Fruit fly (Drosophila melanogaster): ENCODE data around the gene Apoltp.

Gene Apoltp

DNA sequence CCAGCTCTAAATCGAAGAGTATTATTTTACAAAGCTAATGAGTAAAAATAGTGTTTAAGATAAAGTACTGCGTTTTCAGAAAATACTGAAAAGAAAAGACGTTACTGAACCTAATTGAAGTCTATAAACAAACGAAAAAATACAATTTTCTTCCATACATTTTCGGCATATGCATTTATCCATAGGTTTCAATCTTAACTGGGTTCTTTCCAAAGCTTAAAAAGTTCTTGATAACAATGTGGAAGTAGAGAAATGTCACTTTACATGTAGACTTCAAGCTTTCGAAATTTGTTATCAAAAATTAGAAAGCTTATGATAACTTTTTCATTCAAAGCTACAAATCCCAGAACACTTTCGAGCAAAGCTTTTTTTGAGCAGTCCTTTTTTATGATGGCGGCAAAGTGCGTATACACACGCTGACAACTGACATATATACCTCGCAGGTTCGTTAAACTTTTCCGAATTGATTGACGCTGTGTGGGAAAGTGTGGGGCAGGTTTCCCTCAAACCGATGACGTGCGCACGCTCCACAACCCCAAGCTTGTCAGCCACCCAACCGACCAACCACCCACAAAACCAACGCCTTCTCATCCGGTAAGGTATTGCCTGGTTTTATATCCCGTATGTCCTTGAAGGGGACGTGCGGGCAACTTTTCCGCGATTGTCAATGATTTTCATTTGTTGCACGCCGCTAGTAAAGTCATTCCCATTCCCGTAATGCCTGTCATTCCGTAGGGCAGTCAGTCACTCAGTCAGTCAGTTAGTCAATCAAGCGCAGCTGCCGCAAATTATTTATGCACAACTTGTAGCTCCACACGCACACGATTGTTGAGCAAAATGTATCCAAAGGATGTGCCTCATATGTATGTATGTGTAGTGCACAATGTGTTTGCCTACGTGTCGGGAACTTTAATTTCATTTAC lies 23.6 kb downstream of the Apoltp start:
- TF ChIP-seq ttk (optimal IDR thresholded peaks at IDR 0.05) (no peak), h (optimal IDR thresholded peaks at IDR 0.05) (no peak), Sin3A (optimal IDR thresholded peaks at IDR 0.05) (no peak), insv (optimal IDR thresholded peaks at IDR 0.05) (no peak), Myc (optimal IDR thresholded peaks at IDR 0.05) (no peak), psq (optimal IDR thresholded peaks at IDR 0.05) (no peak)

DNA sequence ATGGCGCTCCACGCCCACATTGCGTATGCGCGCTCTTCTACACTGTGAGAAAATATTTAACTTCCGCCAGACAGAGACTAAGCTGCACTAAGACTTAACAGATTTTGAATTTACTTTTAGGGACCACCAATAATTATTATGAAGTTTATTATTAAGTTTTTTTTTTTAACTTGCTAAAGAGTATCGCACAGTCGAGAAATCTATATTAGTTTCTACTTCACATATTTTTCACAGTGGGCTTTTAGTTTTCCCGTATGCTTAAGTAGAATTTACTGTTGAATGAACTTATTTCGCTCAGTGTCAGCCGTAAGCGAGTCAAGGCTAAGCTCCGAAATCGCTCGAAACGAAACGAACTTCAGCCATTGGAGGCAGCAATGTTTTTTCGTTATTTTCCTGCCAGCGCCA lies 26.5 kb downstream of the Apoltp start:
- TF ChIP-seq psq (optimal IDR thresholded peaks at IDR 0.05) (no peak), Myc (optimal IDR thresholded peaks at IDR 0.05) (no peak), insv (optimal IDR thresholded peaks at IDR 0.05) (no peak), ttk (optimal IDR thresholded peaks at IDR 0.05) (no peak)

DNA sequence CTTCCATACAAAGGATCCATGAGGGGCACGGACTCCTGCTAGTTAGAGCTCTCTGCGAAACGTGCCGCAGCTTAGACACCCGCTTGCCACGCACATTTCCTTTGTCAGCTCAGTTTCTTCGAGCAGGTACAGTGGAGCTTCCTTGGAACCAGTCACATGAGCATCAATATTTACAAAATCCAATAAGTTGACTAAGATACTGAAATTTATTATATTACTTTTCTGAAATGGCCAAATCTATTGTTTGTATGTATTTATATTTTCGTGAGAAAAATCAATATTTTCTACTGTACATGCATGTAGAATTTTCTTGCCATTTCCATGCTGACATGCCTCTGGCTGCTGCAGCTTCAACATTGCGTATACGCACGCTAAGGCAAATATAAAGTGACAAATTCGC lies 29.0 kb downstream of the Apoltp start:
- no peak for TF ChIP-seq insv (optimal IDR thresholded peaks at IDR 0.05)
- TF ChIP-seq h (optimal IDR thresholded peaks at IDR 0.05) = no peak
- TF ChIP-seq ttk (optimal IDR thresholded peaks at IDR 0.05) = no peak
- TF ChIP-seq Sin3A (optimal IDR thresholded peaks at IDR 0.05) = no peak
- no peak for TF ChIP-seq Myc (optimal IDR thresholded peaks at IDR 0.05)
- no peak for TF ChIP-seq psq (optimal IDR thresholded peaks at IDR 0.05)

DNA sequence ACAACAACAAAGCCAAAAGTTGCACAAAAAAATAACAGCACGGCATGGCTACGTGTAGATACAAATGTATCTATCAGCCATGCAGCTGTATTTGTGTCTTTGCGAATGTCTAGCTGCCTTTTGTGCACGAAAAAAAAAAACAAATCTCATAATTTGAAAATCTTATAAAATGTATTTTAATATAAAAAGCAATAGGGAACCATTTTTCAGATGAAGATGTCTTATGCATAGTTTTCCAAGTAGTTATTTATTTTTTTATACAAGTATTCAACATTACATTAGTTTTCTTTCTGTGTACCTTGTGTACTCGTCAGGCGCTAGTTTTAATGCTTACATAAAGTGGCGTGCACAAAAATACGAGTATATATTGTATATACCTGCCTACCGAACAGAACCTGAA lies 35.4 kb downstream of the Apoltp start:
- TF ChIP-seq Sin3A (optimal IDR thresholded peaks at IDR 0.05) (no peak), ttk (optimal IDR thresholded peaks at IDR 0.05) (no peak), Myc (optimal IDR thresholded peaks at IDR 0.05) (no peak), h (optimal IDR thresholded peaks at IDR 0.05) (no peak), insv (optimal IDR thresholded peaks at IDR 0.05) (no peak), psq (optimal IDR thresholded peaks at IDR 0.05) (no peak)

DNA sequence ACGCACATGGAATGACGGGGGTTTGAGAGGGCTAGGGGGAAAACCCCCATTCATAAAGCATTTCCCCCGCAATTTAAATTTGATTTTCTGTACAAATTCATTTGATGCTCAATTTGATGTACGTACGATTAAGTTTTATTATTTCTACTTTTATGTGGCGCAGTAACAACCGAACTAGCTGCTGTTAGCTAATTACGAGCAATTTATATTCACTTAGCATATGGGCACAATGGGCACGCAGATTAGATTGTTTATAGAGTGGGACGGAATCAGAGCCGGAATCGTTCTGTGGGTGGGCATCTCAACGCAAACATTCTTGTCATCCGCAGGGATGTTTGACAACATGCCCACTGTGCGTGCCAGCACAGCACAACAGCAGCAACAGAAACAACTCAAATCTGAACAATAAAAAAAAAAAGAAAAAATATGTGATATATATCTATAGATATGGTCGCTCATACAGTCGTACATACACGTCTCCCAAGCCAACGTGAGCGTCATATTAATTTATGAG lies 37.0 kb downstream of the Apoltp start:
- TF ChIP-seq ttk (optimal IDR thresholded peaks at IDR 0.05) (no peak), Myc (optimal IDR thresholded peaks at IDR 0.05) (no peak), h (optimal IDR thresholded peaks at IDR 0.05) (no peak), psq (optimal IDR thresholded peaks at IDR 0.05) (no peak), insv (optimal IDR thresholded peaks at IDR 0.05) (no peak), Sin3A (optimal IDR thresholded peaks at IDR 0.05) (no peak)

DNA sequence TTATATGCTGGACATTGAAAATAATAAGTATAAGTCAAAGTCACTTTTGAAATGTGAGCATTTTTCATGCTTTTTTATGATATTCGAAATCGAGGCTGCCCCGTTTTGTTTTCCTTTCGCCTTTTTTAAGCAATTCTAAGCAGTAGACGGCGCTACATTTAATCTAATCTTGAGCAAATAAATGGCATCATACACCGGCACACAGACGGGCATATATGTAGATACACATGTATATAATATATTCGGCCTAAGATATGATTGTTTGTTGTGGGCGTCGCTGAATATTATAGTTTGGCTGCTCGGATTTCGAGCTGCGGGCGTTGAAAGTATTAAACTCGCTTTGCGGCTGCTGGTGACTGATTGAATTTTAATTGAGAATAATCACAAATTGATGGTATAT lies 38.3 kb downstream of the Apoltp start:
- TF ChIP-seq psq (optimal IDR thresholded peaks at IDR 0.05) (no peak), ttk (optimal IDR thresholded peaks at IDR 0.05) (no peak), Myc (optimal IDR thresholded peaks at IDR 0.05) (no peak), h (optimal IDR thresholded peaks at IDR 0.05) (no peak)

DNA sequence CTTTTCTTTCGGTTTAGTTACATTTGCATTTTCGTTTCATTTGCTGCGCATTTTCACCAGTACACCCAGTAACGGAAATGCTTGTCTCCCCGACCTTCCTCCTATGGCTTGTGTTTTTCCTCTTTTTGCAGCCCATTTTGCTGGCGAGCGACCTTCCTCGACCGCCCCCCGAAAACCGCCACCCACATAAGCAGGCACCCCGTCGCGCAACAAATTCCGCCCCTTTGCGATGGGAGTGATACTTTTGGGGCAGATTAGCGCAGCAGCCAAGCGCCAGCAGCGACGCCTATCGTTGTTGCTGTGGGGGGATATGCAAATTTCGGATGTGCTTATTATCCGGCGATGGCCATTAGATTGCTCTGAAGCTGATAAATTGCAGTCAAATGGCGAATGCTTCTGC lies 39.3 kb downstream of the Apoltp start:
- TF ChIP-seq h (optimal IDR thresholded peaks at IDR 0.05) = no peak
- TF ChIP-seq insv (optimal IDR thresholded peaks at IDR 0.05) = no peak
- no peak for TF ChIP-seq Sin3A (optimal IDR thresholded peaks at IDR 0.05)
- no peak for TF ChIP-seq psq (optimal IDR thresholded peaks at IDR 0.05)
- TF ChIP-seq ttk (optimal IDR thresholded peaks at IDR 0.05) = no peak
- TF ChIP-seq Myc (optimal IDR thresholded peaks at IDR 0.05) = no peak

DNA sequence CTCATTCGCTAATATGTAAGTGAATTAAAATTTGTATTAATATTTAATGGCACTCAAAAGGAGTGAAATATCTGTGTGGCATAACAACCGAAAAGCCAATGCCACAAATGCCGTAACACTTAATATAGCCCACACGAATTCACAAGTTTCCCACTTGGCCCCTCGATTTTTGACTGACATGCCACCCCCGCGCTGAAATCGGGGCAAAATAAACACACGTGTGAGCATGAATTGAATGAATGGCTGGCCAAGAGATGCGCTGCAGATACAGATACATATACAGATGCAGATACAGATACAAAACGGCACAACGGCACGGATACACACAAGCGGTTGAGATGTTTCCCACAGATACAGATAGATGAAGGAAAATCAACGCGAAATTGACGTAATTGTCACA lies 43.1 kb downstream of the Apoltp start:
- TF ChIP-seq psq (optimal IDR thresholded peaks at IDR 0.05) (no peak), ttk (optimal IDR thresholded peaks at IDR 0.05) (no peak), h (optimal IDR thresholded peaks at IDR 0.05) (no peak), Myc (optimal IDR thresholded peaks at IDR 0.05) (no peak), insv (optimal IDR thresholded peaks at IDR 0.05) (no peak), Sin3A (optimal IDR thresholded peaks at IDR 0.05) (no peak)

DNA sequence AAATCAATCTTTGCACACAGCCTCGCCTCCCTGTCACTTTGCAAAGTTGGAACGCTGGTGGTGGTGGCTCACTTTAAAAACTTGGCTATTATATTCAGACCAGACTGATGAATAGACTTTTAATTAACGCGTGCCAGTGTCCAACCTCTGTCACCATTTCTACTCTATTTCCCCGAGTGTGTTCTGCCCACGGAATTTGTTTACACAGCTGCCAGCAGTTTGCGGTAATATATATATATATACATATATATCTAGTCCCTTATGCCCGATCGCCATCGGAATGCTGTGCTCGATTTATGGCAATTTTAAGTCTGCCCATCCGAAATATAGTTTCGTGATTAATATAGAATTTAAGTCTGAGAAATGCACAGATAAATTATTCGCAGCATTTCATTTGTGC lies 45.8 kb downstream of the Apoltp start:
- TF ChIP-seq insv (optimal IDR thresholded peaks at IDR 0.05) (no peak), psq (optimal IDR thresholded peaks at IDR 0.05) (no peak), h (optimal IDR thresholded peaks at IDR 0.05) (no peak), Sin3A (optimal IDR thresholded peaks at IDR 0.05) (no peak), Myc (optimal IDR thresholded peaks at IDR 0.05) (no peak), ttk (optimal IDR thresholded peaks at IDR 0.05) (no peak)

DNA sequence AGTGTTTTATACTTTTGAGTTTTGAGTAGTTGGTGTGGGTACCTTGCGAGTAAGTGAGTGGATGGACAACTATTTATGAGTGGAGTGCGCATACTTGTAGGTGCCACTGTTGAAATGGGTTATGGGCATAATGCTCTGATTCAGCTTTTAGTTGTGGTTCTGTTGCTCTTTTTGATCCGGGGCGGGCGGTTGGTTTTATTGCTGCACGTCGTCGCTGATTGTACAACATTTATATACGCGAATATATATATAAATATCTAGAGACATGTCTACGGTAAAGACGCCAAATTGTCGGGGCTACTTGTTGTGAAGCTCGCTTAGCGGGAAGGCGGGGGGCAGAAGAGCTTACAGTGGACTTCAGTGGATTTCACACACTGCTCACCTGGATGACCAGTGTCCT lies 50.1 kb downstream of the Apoltp start:
- TF ChIP-seq Myc (optimal IDR thresholded peaks at IDR 0.05) = no peak
- TF ChIP-seq Sin3A (optimal IDR thresholded peaks at IDR 0.05) = no peak
- TF ChIP-seq insv (optimal IDR thresholded peaks at IDR 0.05) = no peak
- no peak for TF ChIP-seq ttk (optimal IDR thresholded peaks at IDR 0.05)
- no peak for TF ChIP-seq psq (optimal IDR thresholded peaks at IDR 0.05)

DNA sequence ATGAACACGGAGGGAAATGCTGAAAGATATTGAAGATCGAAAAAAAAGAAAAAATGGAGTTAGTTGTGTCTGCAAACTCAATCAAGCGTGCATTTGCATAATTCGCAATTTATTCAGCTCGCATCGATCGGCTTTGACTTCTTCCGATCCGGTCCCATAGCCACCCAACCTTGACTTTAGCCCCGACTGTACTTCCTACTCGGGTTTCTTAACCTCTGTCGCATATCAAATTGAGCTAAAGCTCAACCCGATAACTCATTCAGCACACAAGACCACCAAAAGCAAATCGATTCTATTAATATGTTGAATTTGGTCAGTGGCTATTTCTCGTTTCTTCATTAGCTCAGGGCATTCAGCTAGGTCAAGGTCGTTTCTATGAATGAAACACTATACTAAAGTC lies 51.2 kb downstream of the Apoltp start:
- TF ChIP-seq insv (optimal IDR thresholded peaks at IDR 0.05) = no peak
- no peak for TF ChIP-seq h (optimal IDR thresholded peaks at IDR 0.05)
- TF ChIP-seq Sin3A (optimal IDR thresholded peaks at IDR 0.05) = no peak
- no peak for TF ChIP-seq ttk (optimal IDR thresholded peaks at IDR 0.05)
- no peak for TF ChIP-seq psq (optimal IDR thresholded peaks at IDR 0.05)
- no peak for TF ChIP-seq Myc (optimal IDR thresholded peaks at IDR 0.05)

DNA sequence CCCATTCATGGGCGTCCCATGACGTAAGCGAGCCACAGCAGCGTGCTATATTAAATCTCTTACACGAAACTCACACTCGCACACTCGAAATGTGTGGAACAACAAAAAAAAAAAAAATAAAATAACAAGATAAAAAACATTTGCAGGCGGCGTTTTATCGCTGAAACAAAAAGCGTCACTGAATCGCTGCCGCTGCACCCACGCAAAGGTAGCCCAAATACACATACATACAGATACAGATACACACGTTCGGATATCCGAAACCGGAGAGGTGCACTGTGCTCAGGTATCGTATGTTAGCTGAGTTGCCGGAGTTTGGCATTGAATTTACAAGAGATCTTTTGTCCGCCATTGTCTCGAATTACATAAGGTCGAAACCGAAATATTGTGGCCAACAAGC lies 52.0 kb downstream of the Apoltp start:
- no peak for TF ChIP-seq psq (optimal IDR thresholded peaks at IDR 0.05)
- TF ChIP-seq h (optimal IDR thresholded peaks at IDR 0.05) = no peak
- TF ChIP-seq insv (optimal IDR thresholded peaks at IDR 0.05) = no peak
- TF ChIP-seq Myc (optimal IDR thresholded peaks at IDR 0.05) = no peak
- TF ChIP-seq Sin3A (optimal IDR thresholded peaks at IDR 0.05) = no peak
- TF ChIP-seq ttk (optimal IDR thresholded peaks at IDR 0.05) = no peak

Measured in Kc167 (cell line).